Worm (Caenorhabditis elegans) whole organism, mixed stage, embryonic: Measurements from ENCODE around the gene flp-21.

Experiments
- M03D4.4 ChIP-seq: sonication (generic microtip); optimal IDR thresholded peaks from 2 replicates; lab custom pipeline; 2017; ENCODE audit warnings: mild to moderate bottlenecking, missing genetic modification characterization, missing compliant biosample characterization
- elt-3 ChIP-seq: fragments of 150-350 bp; optimal IDR thresholded peaks from 2 replicates; lab custom pipeline; 2014; ENCODE audit warnings: missing biosample characterization, missing genetic modification characterization
- nhr-237 ChIP-seq: fragments of 150-350 bp; optimal IDR thresholded peaks from 2 replicates; lab custom pipeline; 2014; ENCODE audit warnings: missing biosample characterization, missing genetic modification characterization
- unc-39 ChIP-seq: fragments of 150-350 bp; optimal IDR thresholded peaks from 2 replicates; lab custom pipeline; 2014; ENCODE audit warnings: missing biosample characterization, missing genetic modification characterization

DNA sequence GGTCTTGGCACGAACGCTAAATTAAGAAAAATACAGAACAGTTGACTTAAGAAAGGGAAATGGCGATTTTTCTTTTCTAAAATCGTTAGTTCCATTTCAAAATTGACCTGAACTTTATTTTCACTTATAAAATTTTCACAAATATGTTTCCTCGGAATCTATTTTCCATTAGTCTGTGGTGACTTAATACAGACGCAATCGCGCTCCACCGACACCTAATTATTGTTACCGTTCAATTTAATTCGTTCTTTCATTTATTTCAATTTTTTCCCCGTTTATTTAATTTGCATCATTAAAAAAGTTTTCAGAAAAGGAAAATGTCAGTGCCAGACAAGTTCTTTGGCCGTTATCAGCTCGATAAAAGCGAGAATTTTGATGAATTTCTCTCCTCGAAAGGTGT lies 27.1 kb downstream of the flp-21 start, which contains the start of gene lbp-4:
- no peak for TF ChIP-seq elt-3 (tag; lab: Kevin White, UChicago)
- TF ChIP-seq unc-39 (tag; lab: Kevin White, UChicago), result no peak
- peak; percentile 43 for TF ChIP-seq nhr-237
- TF ChIP-seq M03D4.4 (tag; lab: Kevin White, UChicago), result no peak
